Fruit fly (Drosophila melanogaster) whole organism, embryonic: ENCODE data around the gene CG12035.

Source experiments
- B-H2 ChIP-seq: fragments of 200-800 bp; sonication (Bioruptor generic); optimal IDR thresholded peaks from 2 replicates; lab custom pipeline; 2018; ENCODE audit warnings: missing biosample characterization, mild to moderate bottlenecking, missing genetic modification characterization
- CG10209 ChIP-seq: fragments of 200-800 bp; sonication (Bioruptor generic); optimal IDR thresholded peaks from 3 replicates; lab custom pipeline; 2017; ENCODE audit warnings: missing biosample characterization, mild to moderate bottlenecking, missing genetic modification characterization, missing genetic modification reagents
- CG10274 ChIP-seq: fragments of 200-800 bp; sonication (Bioruptor generic); optimal IDR thresholded peaks from 3 replicates; lab custom pipeline; 2017; ENCODE audit warnings: missing biosample characterization, mild to moderate bottlenecking, missing genetic modification characterization
- CG10979 ChIP-seq: fragments of 200-800 bp; sonication (Bioruptor generic); optimal IDR thresholded peaks from 2 replicates; lab custom pipeline; 2018; ENCODE audit warnings: missing biosample characterization, mild to moderate bottlenecking, missing genetic modification characterization, moderate library complexity
- CG13624 ChIP-seq: fragments of 200-800 bp; sonication (Bioruptor generic); optimal IDR thresholded peaks from 2 replicates; lab custom pipeline; 2016; ENCODE audit warnings: missing biosample characterization, missing genetic modification characterization
- CG14667 ChIP-seq: fragments of 200-800 bp; sonication (Bioruptor generic); IDR thresholded peaks from 2 replicates; pipeline ENCODE4 v1.3.6; 2022; ENCODE audit warnings: missing biosample characterization, missing genetic modification characterization
- CG1603 ChIP-seq: fragments of 200-800 bp; sonication (Bioruptor generic); optimal IDR thresholded peaks from 2 replicates; lab custom pipeline; 2019; ENCODE audit warnings: missing biosample characterization, mild to moderate bottlenecking, missing genetic modification characterization, moderate library complexity
- CG16779 ChIP-seq: fragments of 200-800 bp; sonication (Bioruptor generic); IDR thresholded peaks from 2 replicates; pipeline ENCODE4 v1.3.6; 2022; ENCODE audit warnings: missing biosample characterization, missing genetic modification characterization
- CG17912 ChIP-seq: fragments of 200-800 bp; sonication (Bioruptor generic); optimal IDR thresholded peaks from 2 replicates; lab custom pipeline; 2018; ENCODE audit warnings: missing biosample characterization, mild to moderate bottlenecking, missing genetic modification characterization
- CG18764 ChIP-seq: fragments of 200-800 bp; sonication (Bioruptor generic); optimal IDR thresholded peaks from 3 replicates; lab custom pipeline; 2016; ENCODE audit warnings: missing biosample characterization, missing genetic modification characterization
- CG2889 ChIP-seq: fragments of 200-800 bp; sonication (Bioruptor generic); IDR thresholded peaks from 3 replicates; pipeline ENCODE4 v1.3.6; 2022; ENCODE audit warnings: missing biosample characterization, missing genetic modification characterization
- CG30431 ChIP-seq: fragments of 200-800 bp; sonication (Bioruptor generic); optimal IDR thresholded peaks from 2 replicates; lab custom pipeline; 2017; ENCODE audit warnings: missing biosample characterization, missing genetic modification characterization
- CG33557 ChIP-seq: fragments of 200-800 bp; sonication (Bioruptor generic); optimal IDR thresholded peaks from 2 replicates; lab custom pipeline; 2019; ENCODE audit warnings: missing biosample characterization, mild to moderate bottlenecking, missing genetic modification characterization, moderate library complexity
- CG4404 ChIP-seq: fragments of 200-800 bp; sonication (Bioruptor generic); IDR thresholded peaks from 2 replicates; pipeline ENCODE4 v1.3.6; 2022; ENCODE audit warnings: missing biosample characterization, missing genetic modification characterization
- CG4854 ChIP-seq: fragments of 200-800 bp; sonication (Bioruptor generic); optimal IDR thresholded peaks from 2 replicates; lab custom pipeline; 2016; ENCODE audit warnings: missing biosample characterization, missing genetic modification characterization, inconsistent platforms
- CG6765 ChIP-seq: fragments of 200-800 bp; sonication (Bioruptor generic); optimal IDR thresholded peaks from 3 replicates; lab custom pipeline; 2017; ENCODE audit warnings: missing biosample characterization, mild to moderate bottlenecking, missing genetic modification characterization
- CG6813 ChIP-seq: fragments of 200-800 bp; sonication (Bioruptor generic); optimal IDR thresholded peaks from 2 replicates; lab custom pipeline; 2017; ENCODE audit warnings: missing biosample characterization, missing genetic modification characterization, mild to moderate bottlenecking, moderate library complexity, missing genetic modification reagents
- CG8290 ChIP-seq, 3 experiments: fragments of 200-800 bp; sonication (Bioruptor generic); optimal IDR thresholded peaks; 2 replicates each; lab custom pipeline; 2016 to 2019; ENCODE audit warnings: missing biosample characterization in 3 of 3, missing genetic modification characterization in 3 of 3, mild to moderate bottlenecking in 2 of 3, moderate library complexity in 1 of 3
- CG9215 ChIP-seq: fragments of 200-800 bp; sonication (Bioruptor generic); IDR thresholded peaks from 2 replicates; pipeline ENCODE4 v1.3.6; 2022; ENCODE audit warnings: missing biosample characterization, missing genetic modification characterization
- CrebB ChIP-seq: fragments of 200-800 bp; sonication (Bioruptor generic); optimal IDR thresholded peaks from 3 replicates; lab custom pipeline; 2018; ENCODE audit warnings: missing biosample characterization, mild to moderate bottlenecking, missing genetic modification characterization
- Dip3 ChIP-seq: fragments of 200-800 bp; sonication (Bioruptor generic); optimal IDR thresholded peaks from 3 replicates; lab custom pipeline; 2016; ENCODE audit warnings: missing biosample characterization, missing genetic modification characterization
- Fer2 ChIP-seq: fragments of 200-800 bp; sonication (Bioruptor generic); optimal IDR thresholded peaks from 2 replicates; lab custom pipeline; 2018; ENCODE audit warnings: missing biosample characterization, mild to moderate bottlenecking, missing genetic modification characterization, moderate library complexity
- H15 ChIP-seq: fragments of 200-800 bp; sonication (Bioruptor generic); IDR thresholded peaks from 3 replicates; pipeline ENCODE4 v1.3.6; 2022; ENCODE audit warnings: missing biosample characterization, missing genetic modification characterization
- HmgZ ChIP-seq: fragments of 200-800 bp; sonication (Bioruptor generic); optimal IDR thresholded peaks from 2 replicates; lab custom pipeline; 2018; ENCODE audit warnings: missing biosample characterization, mild to moderate bottlenecking, missing genetic modification characterization
- Lhr ChIP-seq: fragments of 200-800 bp; sonication (Bioruptor generic); optimal IDR thresholded peaks from 3 replicates; lab custom pipeline; 2017; ENCODE audit warnings: mild to moderate bottlenecking, missing biosample characterization, missing genetic modification reagents, missing genetic modification characterization
- Pdp1 ChIP-seq, 2 experiments: fragments of 200-800 bp; sonication (Bioruptor generic); optimal IDR thresholded peaks; 3 replicates each; lab custom pipeline; 2016; ENCODE audit warnings: missing biosample characterization in 2 of 2, missing genetic modification characterization in 2 of 2, mild to moderate bottlenecking in 1 of 2, moderate library complexity in 1 of 2
- Ptx1 ChIP-seq: fragments of 200-800 bp; sonication (Bioruptor generic); IDR thresholded peaks from 2 replicates; pipeline ENCODE4 v1.3.6; 2022; ENCODE audit warnings: missing biosample characterization, missing genetic modification characterization
- Sox100B ChIP-seq: fragments of 200-800 bp; sonication (Bioruptor generic); optimal IDR thresholded peaks from 3 replicates; lab custom pipeline; 2018; ENCODE audit warnings: missing biosample characterization, mild to moderate bottlenecking, missing genetic modification characterization
- ase ChIP-seq: fragments of 200-800 bp; sonication (Bioruptor generic); IDR thresholded peaks from 3 replicates; pipeline ENCODE4 v1.3.6; 2022; ENCODE audit warnings: missing biosample characterization, missing genetic modification characterization
- bbx ChIP-seq: fragments of 200-800 bp; sonication (Bioruptor generic); IDR thresholded peaks from 2 replicates; pipeline ENCODE4 v1.3.6; 2022; ENCODE audit warnings: missing biosample characterization, missing genetic modification characterization; ENCODE audit not compliant: partially characterized antibody
- bigmax ChIP-seq: fragments of 200-800 bp; sonication (Bioruptor generic); optimal IDR thresholded peaks from 2 replicates; lab custom pipeline; 2018; ENCODE audit warnings: missing biosample characterization, mild to moderate bottlenecking, missing genetic modification characterization
- chif ChIP-seq, 2 experiments: fragments of 200-800 bp; sonication (Bioruptor generic); optimal IDR thresholded peaks; 3 replicates each; lab custom pipeline; 2016; ENCODE audit warnings: missing biosample characterization in 2 of 2, missing genetic modification characterization in 2 of 2
- disco-r ChIP-seq: fragments of 200-800 bp; sonication (Bioruptor generic); optimal IDR thresholded peaks from 2 replicates; lab custom pipeline; 2016; ENCODE audit warnings: missing biosample characterization, missing genetic modification characterization
- dmrt99B ChIP-seq: fragments of 200-800 bp; sonication (Bioruptor generic); optimal IDR thresholded peaks from 2 replicates; lab custom pipeline; 2018; ENCODE audit warnings: missing biosample characterization, mild to moderate bottlenecking, missing genetic modification characterization, moderate library complexity
- gce ChIP-seq: fragments of 200-800 bp; sonication (Bioruptor generic); IDR thresholded peaks from 3 replicates; pipeline ENCODE4 v1.3.6; 2022; ENCODE audit warnings: missing biosample characterization, missing genetic modification characterization
- gsb ChIP-seq: fragments of 200-800 bp; sonication (Bioruptor generic); IDR thresholded peaks from 2 replicates; pipeline ENCODE4 v1.3.6; 2022; ENCODE audit warnings: missing biosample characterization, missing genetic modification characterization
- lmd ChIP-seq: fragments of 200-800 bp; sonication (Bioruptor generic); IDR thresholded peaks from 2 replicates; pipeline ENCODE4 v1.3.6; 2022; ENCODE audit warnings: missing biosample characterization, missing genetic modification characterization
- otp ChIP-seq: fragments of 200-800 bp; sonication (Bioruptor generic); IDR thresholded peaks from 3 replicates; pipeline ENCODE4, ENCODE4 v1.3.6; 2022; ENCODE audit warnings: missing biosample characterization, missing genetic modification characterization
- prd ChIP-seq, 3 experiments: fragments of >200 bp in 2 of 3; fragments of 200-800 bp in 1 of 3; sonication (Bioruptor generic) in 1 of 3; optimal IDR thresholded peaks in 2 of 3; IDR thresholded peaks in 1 of 3; 2 replicates in 2 of 3; 3 replicates in 1 of 3; pipeline versions ENCODE4 v1.3.6 to Lab custom; 2017 to 2022; ENCODE audit warnings: missing biosample characterization in 1 of 3, missing genetic modification characterization in 1 of 3
- pzg ChIP-seq: fragments of 200-800 bp; sonication (Bioruptor generic); optimal IDR thresholded peaks from 3 replicates; lab custom pipeline; 2018; ENCODE audit warnings: missing biosample characterization, mild to moderate bottlenecking, missing genetic modification characterization, moderate library complexity
- scrt ChIP-seq: fragments of 200-800 bp; sonication (Bioruptor generic); optimal IDR thresholded peaks from 2 replicates; lab custom pipeline; 2018; ENCODE audit warnings: missing biosample characterization, mild to moderate bottlenecking, missing genetic modification characterization, moderate library complexity
- seq ChIP-seq: fragments of 200-800 bp; sonication (Bioruptor generic); IDR thresholded peaks from 2 replicates; pipeline ENCODE4 v1.3.6; 2022; ENCODE audit warnings: missing biosample characterization, missing genetic modification characterization
- sqz ChIP-seq: fragments of 200-800 bp; sonication (Bioruptor generic); optimal IDR thresholded peaks from 3 replicates; lab custom pipeline; 2018; ENCODE audit warnings: missing biosample characterization, mild to moderate bottlenecking, missing genetic modification characterization
- tna ChIP-seq: fragments of 200-800 bp; sonication (Bioruptor generic); IDR thresholded peaks from 2 replicates; pipeline ENCODE4 v1.3.6; 2022; ENCODE audit warnings: missing biosample characterization, missing genetic modification characterization; ENCODE audit not compliant: partially characterized antibody
- tx ChIP-seq: fragments of 200-800 bp; sonication (Bioruptor generic); optimal IDR thresholded peaks from 2 replicates; lab custom pipeline; 2016; ENCODE audit warnings: missing biosample characterization, missing genetic modification characterization
- wek ChIP-seq: fragments of 200-800 bp; sonication (Bioruptor generic); optimal IDR thresholded peaks from 3 replicates; lab custom pipeline; 2018; ENCODE audit warnings: missing biosample characterization, mild to moderate bottlenecking, missing genetic modification characterization, moderate library complexity
- zen ChIP-seq: fragments of 200-800 bp; sonication (Bioruptor generic); optimal IDR thresholded peaks from 3 replicates; lab custom pipeline; 2018; ENCODE audit warnings: missing biosample characterization, mild to moderate bottlenecking, missing genetic modification characterization, moderate library complexity

Gene CG12035

dm6 chr3L:1740129-1740975, 16.2 kb downstream of the CG12035 start:
- TF ChIP-seq chif (GFP tag; optimal IDR thresholded peaks at IDR 0.05; lab: Kevin White, UChicago) (peak; percentile 44 to 61), gsb (GFP tag; lab: Robert Waterston, UW) (peak; percentile 56), CG2889 (GFP tag; lab: Robert Waterston, UW) (peak; percentile 67; the same call in 2 of the 3 replicates), Ptx1 (peak; percentile 89), CG10274 (GFP tag; lab: Kevin White, UChicago) (no peak), CG33557 (GFP tag; lab: Kevin White, UChicago) (no peak), CG14667 (GFP tag; lab: Robert Waterston, UW) (peak; percentile 43; the same call in 1 of the 2 replicates), CG6813 (GFP tag; lab: Kevin White, UChicago) (no peak), CG30431 (peak; percentile 23), prd (optimal IDR thresholded peaks at IDR 0.05; lab: Kevin White, UChicago) (no peak), prd (GFP tag; IDR thresholded peaks at IDR 0.05; lab: Robert Waterston, UW) (peak; percentile 78), ase (GFP tag; lab: Robert Waterston, UW) (peak; percentile 85; the same call in 2 of the 3 replicates), HmgZ (peak; percentile 45), bigmax (GFP tag; lab: Kevin White, UChicago) (no peak), Dip3 (peak; percentile 70), disco-r (GFP tag; lab: Kevin White, UChicago) (no peak), tna (GFP tag; lab: Robert Waterston, UW) (no peak), CG6765 (GFP tag; lab: Kevin White, UChicago) (no peak), CrebB (tag; lab: Kevin White, UChicago) (no peak), CG16779 (no peak), bbx (no peak), tx (GFP tag; lab: Kevin White, UChicago) (peak; percentile 51), CG8290 (GFP tag; optimal IDR thresholded peaks at IDR 0.05; lab: Kevin White, UChicago) (no peak), CG8290 (tag; optimal IDR thresholded peaks at IDR 0.05; lab: Kevin White, UChicago) (peak in 1 of 2 experiments; percentile 93), Fer2 (tag; lab: Kevin White, UChicago) (no peak), CG10209 (peak; percentile 62), gce (GFP tag; lab: Robert Waterston, UW) (peak; percentile 71; the same call in 1 of the 3 replicates), Pdp1 (GFP tag; optimal IDR thresholded peaks at IDR 0.05; lab: Kevin White, UChicago) (peak; percentile 6 to 78), CG10979 (tag; lab: Kevin White, UChicago) (no peak), seq (GFP tag; lab: Robert Waterston, UW) (peak; percentile 82), wek (GFP tag; lab: Kevin White, UChicago) (peak; percentile 17), Lhr (GFP tag; lab: Kevin White, UChicago) (no peak), CG4404 (GFP tag; lab: Robert Waterston, UW) (peak; percentile 51; the same call in 1 of the 2 replicates), scrt (GFP tag; lab: Kevin White, UChicago) (no peak), dmrt99B (tag; lab: Kevin White, UChicago) (peak; percentile 77), pzg (GFP tag; lab: Kevin White, UChicago) (no peak), CG9215 (GFP tag; lab: Robert Waterston, UW) (peak; percentile 52; the same call in 1 of the 2 replicates), H15 (peak; percentile 71), CG18764 (no peak), otp (peak; percentile 54; the same call in 1 of the 3 replicates), CG13624 (peak; percentile 79), Sox100B (GFP tag; lab: Kevin White, UChicago) (no peak), B-H2 (GFP tag; lab: Kevin White, UChicago) (no peak), zen (tag; lab: Kevin White, UChicago) (no peak), lmd (GFP tag; lab: Robert Waterston, UW) (peak; percentile 84), CG17912 (GFP tag; lab: Kevin White, UChicago) (no peak), CG1603 (tag; lab: Kevin White, UChicago) (peak; percentile 70), CG4854 (GFP tag; lab: Kevin White, UChicago) (no peak), sqz (no peak)
